Worm (Caenorhabditis elegans): ENCODE measurements around the gene T25F10.1.
A peak's percentile ranks its signal among the peaks of the same experiment; 100 is the strongest.

The T25F10.1 gene

DNA sequence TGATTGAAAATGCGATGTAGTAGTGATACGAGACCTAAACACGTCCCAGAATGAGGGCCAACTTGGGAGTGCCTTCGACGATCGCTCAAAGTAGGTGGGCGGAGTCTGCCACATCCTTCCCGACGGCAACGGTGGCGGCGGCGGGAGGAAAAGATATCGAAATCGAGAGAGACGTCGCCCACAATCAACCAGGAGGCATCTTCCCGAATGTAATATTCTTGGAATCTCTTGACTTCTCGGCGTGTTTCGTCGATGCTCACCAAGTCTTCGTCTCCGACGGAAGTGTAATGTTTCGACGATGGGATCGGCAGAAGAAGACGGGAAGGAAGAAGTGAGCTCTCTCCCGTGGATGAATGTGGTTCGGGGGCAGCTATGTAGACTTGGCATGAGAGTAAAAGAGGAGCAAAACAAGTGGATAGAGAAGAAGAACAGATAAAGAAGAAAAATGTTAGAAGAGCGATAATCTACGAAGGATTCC is at the start of gene T25F10.1, which contains the start of gene clik-1:
T25F10.1 (plus strand) TSS at position 51 of the 478 bp plus-strand sequence.
clik-1 (minus strand) TSS at position 281 of the 478 bp plus-strand sequence.
- TF ChIP-seq mxl-3 (GFP tag; optimal IDR thresholded peaks at IDR 0.05) (peak; percentile 42), daf-16 (GFP tag; optimal IDR thresholded peaks at IDR 0.05) (peak in 1 of 2 experiments; percentile 81), daf-16 (tag; optimal IDR thresholded peaks at IDR 0.05) (no peak), egl-43 (GFP tag; IDR thresholded peaks at IDR 0.05) (no peak), unc-130 (GFP tag; optimal IDR thresholded peaks at IDR 0.05) (no peak), dmd-9 (GFP tag; IDR thresholded peaks at IDR 0.05) (no peak), D1046.2 (GFP tag; IDR thresholded peaks at IDR 0.05) (no peak), dmd-8 (GFP tag; IDR thresholded peaks at IDR 0.05) (no peak), nhr-77 (tag; optimal IDR thresholded peaks at IDR 0.05) (no peak), nhr-11 (tag; optimal IDR thresholded peaks at IDR 0.05) (peak; percentile 53), sdz-12 (GFP tag; optimal IDR thresholded peaks at IDR 0.05) (no peak), T20F7.1 (GFP tag; optimal IDR thresholded peaks at IDR 0.05) (no peak), hlh-11 (tag; optimal IDR thresholded peaks at IDR 0.05) (peak; percentile 42), unc-39 (tag; optimal IDR thresholded peaks at IDR 0.05) (no peak), aha-1 (tag) (peak; percentile 40)

DNA sequence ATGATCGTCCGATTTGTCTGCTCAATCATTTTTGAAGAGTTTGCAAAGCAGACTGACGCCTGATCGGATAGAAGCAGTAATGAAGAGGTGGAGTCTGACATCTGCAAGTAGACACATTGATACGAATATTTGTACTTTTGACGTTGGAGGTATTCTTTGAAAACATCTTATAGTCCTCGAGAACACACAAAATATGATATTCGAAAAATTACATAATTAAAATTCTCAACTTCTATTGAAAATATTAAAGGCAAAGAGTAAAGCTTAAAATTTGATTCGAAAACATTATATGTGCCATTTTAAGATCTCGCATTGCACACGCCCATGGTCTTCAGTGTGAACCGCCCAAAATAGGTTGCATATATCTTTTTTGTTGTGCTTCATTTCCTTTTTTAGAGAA is 45.9 kb upstream of the T25F10.1 start, which contains the start of gene ZC487.2:
ZC487.2 (minus strand) TSS at position 101 of the 400 bp plus-strand sequence.
- TF ChIP-seq T26A8.4 (GFP tag; IDR thresholded peaks at IDR 0.05) (no peak), lin-1 (GFP tag; IDR thresholded peaks at IDR 0.05) (no peak), aha-1 (tag) (peak; percentile 2)

DNA sequence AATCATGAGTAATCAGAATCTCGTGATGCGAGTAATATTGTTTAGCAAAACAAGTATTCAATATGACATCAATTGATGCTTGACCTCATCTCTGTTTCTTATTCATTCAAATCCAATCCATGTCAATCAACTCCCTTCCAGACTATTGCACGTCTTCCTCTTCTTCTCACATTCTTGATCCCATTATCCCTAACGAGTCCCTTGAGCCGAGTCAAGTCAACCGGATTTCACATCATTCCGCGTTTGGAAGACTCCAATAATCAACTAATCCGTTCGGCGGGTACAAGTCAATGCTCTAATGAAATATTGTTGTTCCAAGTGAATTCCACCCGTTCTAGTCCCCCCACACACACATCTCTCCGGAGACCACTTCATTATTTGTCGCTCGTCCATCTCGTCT is 42.0 kb upstream of the T25F10.1 start:
- TF ChIP-seq egl-27 (tag; optimal IDR thresholded peaks at IDR 0.05), result no peak
- TF ChIP-seq snpc-4 (tag; optimal IDR thresholded peaks at IDR 0.05), result no peak
- no peak for TF ChIP-seq ZK337.2 (GFP tag; IDR thresholded peaks at IDR 0.05)
- TF ChIP-seq daf-8 (GFP tag; IDR thresholded peaks at IDR 0.05), result no peak
- TF ChIP-seq ceh-32 (tag; optimal IDR thresholded peaks at IDR 0.05; ENCODE audit: poor library complexity), result no peak
- no peak for TF ChIP-seq ztf-11 (tag; optimal IDR thresholded peaks at IDR 0.05)
- no peak for TF ChIP-seq nhr-41 (GFP tag; IDR thresholded peaks at IDR 0.05)
- TF ChIP-seq lir-3 (tag; optimal IDR thresholded peaks at IDR 0.05), result no peak
- no peak for TF ChIP-seq mep-1 (tag; optimal IDR thresholded peaks at IDR 0.05)
- TF ChIP-seq pha-4 (GFP tag; IDR thresholded peaks at IDR 0.05), result no peak
- no peak for TF ChIP-seq pha-4 (tag; optimal IDR thresholded peaks at IDR 0.05)
- no peak for TF ChIP-seq nhr-25 (tag; optimal IDR thresholded peaks at IDR 0.05; ENCODE audit: borderline replicate concordance, insufficient read depth)
- TF ChIP-seq lin-13 (GFP tag; optimal IDR thresholded peaks at IDR 0.05), result no peak
- TF ChIP-seq mdt-29 (GFP tag; IDR thresholded peaks at IDR 0.05), result no peak
- TF ChIP-seq nhr-6 (tag; optimal IDR thresholded peaks at IDR 0.05), result no peak
- no peak for TF ChIP-seq mxl-2 (GFP tag; conservative IDR thresholded peaks at IDR 0.05)
- TF ChIP-seq nhr-76 (tag; optimal IDR thresholded peaks at IDR 0.05), result no peak
- TF ChIP-seq nhr-28 (tag; optimal IDR thresholded peaks at IDR 0.05), result no peak

DNA sequence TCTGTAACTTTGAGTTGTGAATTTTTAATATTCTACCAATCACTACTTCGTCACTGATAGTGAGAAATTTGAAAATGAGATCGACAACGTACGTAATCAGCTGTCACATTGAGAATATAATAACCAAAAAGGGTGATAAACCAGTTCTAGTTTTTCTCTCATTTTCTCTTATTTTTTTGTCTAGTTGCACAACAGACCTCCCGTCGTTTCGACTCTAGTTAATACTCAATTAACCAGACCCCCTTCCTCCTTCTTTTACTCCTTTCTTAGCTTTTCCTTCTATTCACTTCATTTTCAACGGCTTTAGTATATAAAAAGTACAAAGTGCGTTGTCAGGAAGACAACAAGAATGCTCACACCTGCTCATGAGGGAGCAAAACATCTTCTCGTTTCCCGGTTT is 41.1 kb upstream of the T25F10.1 start, which contains the start of gene ZC487.1:
ZC487.1 (plus strand) TSS at position 301 of the 400 bp plus-strand sequence.
- no peak for TF ChIP-seq Y5F2A.4 (GFP tag; optimal IDR thresholded peaks at IDR 0.05)
- no peak for TF ChIP-seq vab-7 (GFP tag; IDR thresholded peaks at IDR 0.05)
- no peak for TF ChIP-seq Y75B8A.6 (GFP tag; IDR thresholded peaks at IDR 0.05)
- TF ChIP-seq nhr-237 (tag; optimal IDR thresholded peaks at IDR 0.05), result no peak
- no peak for TF ChIP-seq ces-1 (GFP tag; optimal IDR thresholded peaks at IDR 0.05)
- no peak for TF ChIP-seq F44E2.7 (GFP tag; IDR thresholded peaks at IDR 0.05)
- no peak for TF ChIP-seq rbr-2 (tag; optimal IDR thresholded peaks at IDR 0.05)
- no peak for TF ChIP-seq snpc-1.2 (GFP tag; IDR thresholded peaks at IDR 0.05)
- TF ChIP-seq nhr-10 (tag; optimal IDR thresholded peaks at IDR 0.05), result no peak
- no peak for TF ChIP-seq lin-38 (GFP tag; IDR thresholded peaks at IDR 0.05)
- TF ChIP-seq hif-1 (tag; optimal IDR thresholded peaks at IDR 0.05), result no peak
- no peak for TF ChIP-seq T26A8.4 (GFP tag; IDR thresholded peaks at IDR 0.05)
- TF ChIP-seq zfp-2 (tag; optimal IDR thresholded peaks at IDR 0.05), result no peak
- TF ChIP-seq hlh-30 (tag; optimal IDR thresholded peaks at IDR 0.05; ENCODE audit: insufficient read depth), result no peak
- TF ChIP-seq lir-3 (tag; optimal IDR thresholded peaks at IDR 0.05), result no peak

All from whole organism, L4 larva.